Worm (Caenorhabditis elegans) whole organism, L3 larva: Measurements from ENCODE around the gene lin-46.

Experiments used
- nhr-11 ChIP-seq: fragments of 150-350 bp; optimal IDR thresholded peaks from 2 replicates; lab custom pipeline; 2014; ENCODE audit warnings: missing biosample characterization, missing genetic modification characterization
- nhr-12 ChIP-seq: fragments of 150-350 bp; optimal IDR thresholded peaks from 2 replicates; lab custom pipeline; 2014; ENCODE audit warnings: missing biosample characterization, missing genetic modification characterization
- nhr-76 ChIP-seq: fragments of 150-350 bp; sonication (generic microtip); optimal IDR thresholded peaks from 5 replicates; lab custom pipeline; 2014; ENCODE audit warnings: missing biosample characterization, missing genetic modification characterization
- pqm-1 ChIP-seq: fragments of 150-350 bp; optimal IDR thresholded peaks from 2 replicates; lab custom pipeline; 2017; ENCODE audit warnings: missing biosample characterization, missing genetic modification characterization, inconsistent platforms
- tbx-2 ChIP-seq: sonication (generic microtip); optimal IDR thresholded peaks from 2 replicates; lab custom pipeline; 2016; ENCODE audit warnings: mild to moderate bottlenecking, missing genetic modification characterization, missing compliant biosample characterization
- unc-62 ChIP-seq: fragments of 150-350 bp; sonication (generic microtip); optimal IDR thresholded peaks from 4 replicates; lab custom pipeline; 2014; ENCODE audit warnings: missing biosample characterization, missing genetic modification reagents, missing genetic modification characterization
- ztf-11 ChIP-seq: fragments of 150-350 bp; optimal IDR thresholded peaks from 2 replicates; lab custom pipeline; 2014; ENCODE audit warnings: missing biosample characterization, missing genetic modification characterization
- ztf-4 ChIP-seq: fragments of 150-350 bp; optimal IDR thresholded peaks from 2 replicates; lab custom pipeline; 2014; ENCODE audit warnings: missing biosample characterization, missing genetic modification characterization

ce11 chrV:12967110-12967509 lies 1.5 kb upstream of the lin-46 start, which contains the start of gene R186.3:
- TF ChIP-seq nhr-76: no peak
- TF ChIP-seq unc-62 (GFP tag; lab: Kevin White, UChicago): no peak
- TF ChIP-seq ztf-11 (tag; lab: Kevin White, UChicago): no peak
- no peak for TF ChIP-seq ztf-4 (tag; lab: Kevin White, UChicago)
- no peak for TF ChIP-seq tbx-2 (tag; lab: Kevin White, UChicago)
- TF ChIP-seq nhr-12 (tag; lab: Kevin White, UChicago): no peak
- TF ChIP-seq nhr-11: no peak
- no peak for TF ChIP-seq pqm-1 (tag; lab: Kevin White, UChicago)
